Worm (Caenorhabditis elegans) whole organism, L2 larva: Measurements from ENCODE around the gene pfd-5.

Experiments used
- aly-2 ChIP-seq: fragments of 150-350 bp; optimal IDR thresholded peaks from 2 replicates; lab custom pipeline; 2014; ENCODE audit warnings: missing biosample characterization, missing genetic modification characterization
- ama-1 ChIP-seq: fragments of 150-350 bp; optimal IDR thresholded peaks from 2 replicates; lab custom pipeline; 2018; ENCODE audit warnings: inconsistent platforms
- blmp-1 ChIP-seq: sonication (generic microtip); optimal IDR thresholded peaks from 2 replicates; lab custom pipeline; 2017; ENCODE audit warnings: missing genetic modification characterization, mild to moderate bottlenecking, missing compliant biosample characterization, antibody characterized with exemption, moderate library complexity; ENCODE audit not compliant: insufficient read depth
- crh-2 ChIP-seq: sonication (generic microtip); optimal IDR thresholded peaks from 2 replicates; lab custom pipeline; 2017; ENCODE audit warnings: missing biosample characterization, missing genetic modification characterization
- elt-1 ChIP-seq: fragments of 150-350 bp; optimal IDR thresholded peaks from 2 replicates; lab custom pipeline; 2014; ENCODE audit warnings: missing biosample characterization, missing genetic modification characterization
- fos-1 ChIP-seq: fragments of 150-350 bp; optimal IDR thresholded peaks from 2 replicates; lab custom pipeline; 2014; ENCODE audit warnings: missing biosample characterization, missing genetic modification characterization
- lin-13 ChIP-seq: fragments of 150-350 bp; optimal IDR thresholded peaks from 2 replicates; lab custom pipeline; 2014; ENCODE audit warnings: missing biosample characterization, missing genetic modification reagents, missing genetic modification characterization
- lin-39 ChIP-seq: fragments of 150-350 bp; optimal IDR thresholded peaks from 2 replicates; lab custom pipeline; 2014; ENCODE audit warnings: missing biosample characterization, missing genetic modification reagents, missing genetic modification characterization
- lsy-2 ChIP-seq, 2 experiments: fragments of 150-350 bp in 1 of 2; sonication (generic microtip) in 1 of 2; optimal IDR thresholded peaks; 2 replicates each; lab custom pipeline; 2014 to 2017; ENCODE audit warnings: missing biosample characterization in 2 of 2, missing genetic modification characterization in 2 of 2
- nhr-11 ChIP-seq: fragments of 150-350 bp; optimal IDR thresholded peaks from 2 replicates; lab custom pipeline; 2014; ENCODE audit warnings: missing biosample characterization, missing genetic modification characterization
- nhr-77 ChIP-seq: fragments of 150-350 bp; optimal IDR thresholded peaks from 2 replicates; lab custom pipeline; 2014; ENCODE audit warnings: missing biosample characterization, missing genetic modification characterization
- snpc-4 ChIP-seq: fragments of 150-350 bp; optimal IDR thresholded peaks from 2 replicates; lab custom pipeline; 2014; ENCODE audit warnings: missing biosample characterization, missing genetic modification characterization
- unc-39 ChIP-seq: fragments of 150-350 bp; optimal IDR thresholded peaks from 2 replicates; lab custom pipeline; 2014; ENCODE audit warnings: missing biosample characterization, missing genetic modification characterization

- TF ChIP-seq nhr-11 (tag; lab: Kevin White, UChicago): no peak
- TF ChIP-seq nhr-77: no peak
- no peak for TF ChIP-seq crh-2
- no peak for TF ChIP-seq lin-13 (GFP tag; lab: Kevin White, UChicago)
- no peak for TF ChIP-seq unc-39 (tag; lab: Kevin White, UChicago)
- TF ChIP-seq blmp-1 (tag; lab: Kevin White, UChicago): peak; percentile 6
- no peak for TF ChIP-seq elt-1 (tag; lab: Kevin White, UChicago)
- no peak for TF ChIP-seq ama-1
- no peak for TF ChIP-seq snpc-4 (tag; lab: Kevin White, UChicago)
- no peak for TF ChIP-seq aly-2 (tag; lab: Kevin White, UChicago)
- TF ChIP-seq lsy-2 (tag; optimal IDR thresholded peaks at IDR 0.05; lab: Kevin White, UChicago): peak in 1 of 2 experiments; percentile 20
- no peak for TF ChIP-seq lin-39 (tag; lab: Kevin White, UChicago)
- peak; percentile 42 for TF ChIP-seq fos-1
Measured at ce11 chrIII:7203130-7203775, 4.6 kb upstream of the pfd-5 start.
